Worm (Caenorhabditis elegans) whole organism, L2 larva: Measurements from ENCODE around the gene H43I07.4.

Experiments used
- lin-13 ChIP-seq: fragments of 150-350 bp; optimal IDR thresholded peaks from 2 replicates; lab custom pipeline; 2014; ENCODE audit warnings: missing biosample characterization, missing genetic modification reagents, missing genetic modification characterization
- nhr-11 ChIP-seq: fragments of 150-350 bp; optimal IDR thresholded peaks from 2 replicates; lab custom pipeline; 2014; ENCODE audit warnings: missing biosample characterization, missing genetic modification characterization
- nhr-237 ChIP-seq: fragments of 150-350 bp; optimal IDR thresholded peaks from 2 replicates; lab custom pipeline; 2014; ENCODE audit warnings: missing biosample characterization, missing genetic modification characterization
- nhr-77 ChIP-seq: fragments of 150-350 bp; optimal IDR thresholded peaks from 2 replicates; lab custom pipeline; 2014; ENCODE audit warnings: missing biosample characterization, missing genetic modification characterization

ce11 chrV:4218268-4218667 is 2.3 kb downstream of the H43I07.4 start:
- TF ChIP-seq lin-13 (GFP tag; lab: Kevin White, UChicago), result no peak
- no peak for TF ChIP-seq nhr-237 (tag; lab: Kevin White, UChicago)
- TF ChIP-seq nhr-11 (tag; lab: Kevin White, UChicago), result no peak
- no peak for TF ChIP-seq nhr-77 (tag; lab: Kevin White, UChicago)
